Fruit fly (Drosophila melanogaster) Kc167 (cell line): ENCODE results near the gene Ugt35D1.

ENCODE experiments used
- Myc ChIP-seq: fragments of >200 bp; optimal IDR thresholded peaks from 2 replicates; lab custom pipeline; 2017; ENCODE audit warnings: missing external identifiers
- Sin3A ChIP-seq: fragments of >200 bp; optimal IDR thresholded peaks from 2 replicates; lab custom pipeline; 2018; ENCODE audit warnings: missing external identifiers
- h ChIP-seq: fragments of >200 bp; optimal IDR thresholded peaks from 3 replicates; lab custom pipeline; 2018; ENCODE audit warnings: missing external identifiers
- insv ChIP-seq: fragments of >200 bp; optimal IDR thresholded peaks from 3 replicates; lab custom pipeline; 2018; ENCODE audit warnings: missing external identifiers
- psq ChIP-seq: fragments of >200 bp; optimal IDR thresholded peaks from 2 replicates; lab custom pipeline; 2017; ENCODE audit warnings: missing external identifiers

dm6 chr3R:31384108-31384507 lies 11.0 kb downstream of the Ugt35D1 start:
- no peak for TF ChIP-seq Myc (lab: Kevin White, UChicago)
- TF ChIP-seq psq (lab: Kevin White, UChicago), result no peak
- TF ChIP-seq insv, result no peak
- no peak for TF ChIP-seq Sin3A (lab: Kevin White, UChicago)
- no peak for TF ChIP-seq h (lab: Kevin White, UChicago)
